Fruit fly (Drosophila melanogaster): Measurements from ENCODE around the gene CG15025.
A peak's percentile ranks its signal among the peaks of the same experiment; 100 is the strongest.

CG15025 gene

DNA sequence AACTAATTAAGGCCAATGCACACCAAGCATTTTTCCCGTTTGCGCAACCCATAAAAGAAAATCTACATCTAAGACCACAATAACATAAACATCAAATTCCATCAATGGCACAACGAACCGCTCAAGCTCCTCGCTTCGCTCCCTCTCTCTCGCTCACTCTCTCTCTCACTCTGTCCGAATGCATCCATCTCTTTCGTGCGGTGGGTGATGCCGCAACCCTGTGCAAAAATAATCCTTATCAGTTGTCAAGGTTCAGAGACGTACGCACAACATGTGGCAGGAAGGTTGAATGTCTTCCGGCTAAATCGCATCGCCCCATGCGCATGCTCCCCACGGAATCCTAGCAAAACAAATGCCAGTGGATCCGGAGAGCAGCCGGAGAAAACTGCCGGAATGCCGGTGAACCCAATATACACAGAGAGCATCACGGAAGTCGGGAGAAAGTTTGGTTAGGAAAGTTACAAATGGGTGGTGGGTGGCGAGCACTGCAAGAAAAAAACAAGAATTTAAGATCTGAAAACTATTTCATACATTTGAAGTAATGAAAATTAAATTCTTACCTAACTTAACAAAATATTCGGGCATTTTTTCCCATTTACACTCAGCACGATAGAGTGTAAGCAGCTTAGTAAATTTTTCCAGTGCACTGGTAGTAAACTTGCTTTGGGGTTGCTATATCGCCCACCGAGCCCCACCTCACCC is 7.9 kb upstream of the CG15025 start (continued):
- TF ChIP-seq sisA (GFP tag; IDR thresholded peaks at IDR 0.05) (peak; percentile 97), inv (GFP tag; IDR thresholded peaks at IDR 0.05; ENCODE audit: partially characterized antibody) (no peak), H15 (GFP tag; IDR thresholded peaks at IDR 0.05) (peak; percentile 93), CG2875 (GFP tag; optimal IDR thresholded peaks at IDR 0.05) (peak; percentile 86), CG1792 (GFP tag; optimal IDR thresholded peaks at IDR 0.05) (peak; percentile 88), Elba2 (GFP tag; optimal IDR thresholded peaks at IDR 0.05) (no peak), ap (GFP tag; IDR thresholded peaks at IDR 0.05) (peak; percentile 88), PHDP (tag; optimal IDR thresholded peaks at IDR 0.05) (peak; percentile 94), nerfin-2 (GFP tag; IDR thresholded peaks at IDR 0.05; ENCODE audit: partially characterized antibody) (no peak), pnt (GFP tag; optimal IDR thresholded peaks at IDR 0.05) (peak; percentile 81)

DNA sequence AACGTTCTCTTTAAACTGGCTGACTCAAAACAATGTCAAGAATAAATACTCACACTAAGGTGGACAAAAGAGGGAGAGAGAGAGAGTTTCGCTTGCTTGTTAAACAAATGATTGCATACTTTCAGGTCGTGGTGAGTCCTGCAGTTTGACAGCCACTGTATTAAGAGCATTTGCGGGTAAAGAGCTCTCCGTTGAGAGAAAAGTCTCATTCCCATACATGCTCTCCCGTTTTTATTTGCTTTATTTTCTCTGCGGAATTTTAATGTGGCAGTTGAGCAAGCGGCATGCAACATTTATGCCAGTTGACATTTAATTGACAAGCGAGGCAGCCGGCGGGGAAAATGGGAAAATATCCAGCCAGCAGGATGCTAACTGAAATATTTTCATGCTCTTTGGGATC is 4.3 kb upstream of the CG15025 start:
- no peak for TF ChIP-seq CG15269 (tag; optimal IDR thresholded peaks at IDR 0.05)
- TF ChIP-seq Six4 (GFP tag; optimal IDR thresholded peaks at IDR 0.05): no peak
- TF ChIP-seq mld (GFP tag; IDR thresholded peaks at IDR 0.05; ENCODE audit: partially characterized antibody): no peak
- TF ChIP-seq Trl (optimal IDR thresholded peaks at IDR 0.05): peak; percentile 42 to 72
- no peak for TF ChIP-seq Trl (GFP tag; optimal IDR thresholded peaks at IDR 0.05)
- TF ChIP-seq Bdp1 (GFP tag; optimal IDR thresholded peaks at IDR 0.05): no peak
- no peak for TF ChIP-seq CG7745 (tag; optimal IDR thresholded peaks at IDR 0.05)
- TF ChIP-seq CG1024 (GFP tag; IDR thresholded peaks at IDR 0.05): no peak
- no peak for TF ChIP-seq ems (GFP tag; optimal IDR thresholded peaks at IDR 0.05)
- no peak for TF ChIP-seq sob (GFP tag; IDR thresholded peaks at IDR 0.05)
- no peak for TF ChIP-seq chinmo (GFP tag; IDR thresholded peaks at IDR 0.05; ENCODE audit: partially characterized antibody)
- TF ChIP-seq unpg (GFP tag; optimal IDR thresholded peaks at IDR 0.05): no peak
- no peak for TF ChIP-seq gt (GFP tag; IDR thresholded peaks at IDR 0.05)
- TF ChIP-seq vvl (GFP tag; IDR thresholded peaks at IDR 0.05): no peak
- no peak for TF ChIP-seq Drgx (GFP tag; IDR thresholded peaks at IDR 0.05)
- TF ChIP-seq CG17186 (GFP tag; optimal IDR thresholded peaks at IDR 0.05): no peak
- TF ChIP-seq CG15601 (tag; optimal IDR thresholded peaks at IDR 0.05): no peak
- no peak for TF ChIP-seq Camta (GFP tag; optimal IDR thresholded peaks at IDR 0.05)
- TF ChIP-seq E2f1 (GFP tag; IDR thresholded peaks at IDR 0.05): no peak
- TF ChIP-seq CG14965 (GFP tag; optimal IDR thresholded peaks at IDR 0.05; ENCODE audit: borderline replicate concordance): no peak
- no peak for TF ChIP-seq caup (GFP tag; optimal IDR thresholded peaks at IDR 0.05; ENCODE audit: severe bottlenecking)
- TF ChIP-seq tll (GFP tag; optimal IDR thresholded peaks at IDR 0.05): no peak
- no peak for TF ChIP-seq Xrp1 (GFP tag; IDR thresholded peaks at IDR 0.05)
- TF ChIP-seq CG9609 (GFP tag; optimal IDR thresholded peaks at IDR 0.05): no peak
- peak; percentile 95 for TF ChIP-seq abd-A (tag; optimal IDR thresholded peaks at IDR 0.05)
- peak; percentile 19 for TF ChIP-seq Med (GFP tag)
- TF ChIP-seq CG10147 (GFP tag; optimal IDR thresholded peaks at IDR 0.05): no peak
- no peak for TF ChIP-seq ac (GFP tag; optimal IDR thresholded peaks at IDR 0.05)
- TF ChIP-seq danr (GFP tag; IDR thresholded peaks at IDR 0.05): no peak
- no peak for TF ChIP-seq zen (tag; optimal IDR thresholded peaks at IDR 0.05)
- TF ChIP-seq CG2129 (GFP tag; IDR thresholded peaks at IDR 0.05; ENCODE audit: partially characterized antibody): no peak
- no peak for TF ChIP-seq CG1529 (GFP tag; optimal IDR thresholded peaks at IDR 0.05)
- no peak for TF ChIP-seq HmgZ (tag; optimal IDR thresholded peaks at IDR 0.05)
- no peak for TF ChIP-seq croc (GFP tag; conservative IDR thresholded peaks at IDR 0.05)
- TF ChIP-seq Hr51 (GFP tag; optimal IDR thresholded peaks at IDR 0.05): peak in 1 of 2 experiments; percentile 15
- TF ChIP-seq CG3407 (GFP tag; optimal IDR thresholded peaks at IDR 0.05): no peak
- no peak for TF ChIP-seq NC2α (GFP tag; optimal IDR thresholded peaks at IDR 0.05)
- TF ChIP-seq ftz-f1 (GFP tag; optimal IDR thresholded peaks at IDR 0.05): no peak
- no peak for TF ChIP-seq ci (GFP tag; IDR thresholded peaks at IDR 0.05)

All from whole organism, embryonic.